Worm (Caenorhabditis elegans) whole organism, early embryonic: ENCODE measurements around the gene txt-18.

Experiments used
- B0310.2 ChIP-seq: sonication (generic microtip); optimal IDR thresholded peaks from 2 replicates; lab custom pipeline; 2016; ENCODE audit warnings: mild to moderate bottlenecking, missing genetic modification characterization, missing compliant biosample characterization
- ama-1 ChIP-seq: fragments of 150-350 bp; optimal IDR thresholded peaks from 2 replicates; lab custom pipeline; 2014
- ceh-13 ChIP-seq: fragments of 200-800 bp; sonication (Bioruptor generic); optimal IDR thresholded peaks from 2 replicates; lab custom pipeline; 2018; ENCODE audit warnings: mild to moderate bottlenecking, missing genetic modification characterization, missing compliant biosample characterization
- sea-1 ChIP-seq: fragments of 200-800 bp; sonication (Bioruptor generic); conservative IDR thresholded peaks from 2 replicates; pipeline ENCODE4 v1.3.6; 2022; ENCODE audit warnings: missing genetic modification characterization, missing compliant biosample characterization

ce11 chrII:6309198-6309597, 34.7 kb upstream of the txt-18 start, which contains the start of gene glb-10:
- TF ChIP-seq ama-1 (lab: Kevin White, UChicago), result no peak
- TF ChIP-seq B0310.2 (tag; lab: Kevin White, UChicago), result no peak
- no peak for TF ChIP-seq sea-1 (GFP tag; lab: Robert Waterston, UW)
- TF ChIP-seq ceh-13 (GFP tag; lab: Kevin White, UChicago), result no peak
